Fruit fly (Drosophila melanogaster) whole organism, prepupa: ENCODE measurements around the gene CG7963.

Source experiments
- Blimp-1 ChIP-seq: fragments of 200-800 bp; sonication (Bioruptor generic); optimal IDR thresholded peaks from 3 replicates; lab custom pipeline; 2017; ENCODE audit warnings: missing biosample characterization, missing genetic modification characterization, mild to moderate bottlenecking, moderate library complexity, missing genetic modification reagents
- CG16779 ChIP-seq: fragments of 200-800 bp; sonication (Bioruptor generic); optimal IDR thresholded peaks from 3 replicates; lab custom pipeline; 2017; ENCODE audit warnings: missing biosample characterization, mild to moderate bottlenecking, missing genetic modification characterization
- CG6276 ChIP-seq: fragments of 200-800 bp; sonication (Bioruptor generic); optimal IDR thresholded peaks from 2 replicates; lab custom pipeline; 2017; ENCODE audit warnings: missing biosample characterization, mild to moderate bottlenecking, missing genetic modification characterization
- OdsH ChIP-seq: fragments of 200-800 bp; sonication (Bioruptor generic); optimal IDR thresholded peaks from 3 replicates; lab custom pipeline; 2016; ENCODE audit warnings: missing biosample characterization, missing genetic modification characterization
- eg ChIP-seq: fragments of 200-800 bp; sonication (Bioruptor generic); IDR thresholded peaks from 3 replicates; pipeline ENCODE4 v1.3.6; 2022; ENCODE audit warnings: missing biosample characterization, missing genetic modification characterization
- fd59A ChIP-seq: fragments of 200-800 bp; sonication (Bioruptor generic); optimal IDR thresholded peaks from 2 replicates; lab custom pipeline; 2017; ENCODE audit warnings: missing biosample characterization, mild to moderate bottlenecking, missing genetic modification characterization, missing genetic modification reagents

dm6 chr3R:8353994-8354393 lies 8.6 kb upstream of the CG7963 start:
- no peak for TF ChIP-seq CG16779 (tag; lab: Kevin White, UChicago)
- no peak for TF ChIP-seq OdsH (GFP tag; lab: Kevin White, UChicago)
- no peak for TF ChIP-seq eg (GFP tag; lab: Robert Waterston, UW)
- TF ChIP-seq fd59A, result no peak
- no peak for TF ChIP-seq CG6276 (GFP tag; lab: Kevin White, UChicago)
- TF ChIP-seq Blimp-1 (GFP tag; lab: Kevin White, UChicago), result no peak
